Fruit fly (Drosophila melanogaster): ENCODE measurements around the gene CG5895.

The CG5895 gene

DNA sequence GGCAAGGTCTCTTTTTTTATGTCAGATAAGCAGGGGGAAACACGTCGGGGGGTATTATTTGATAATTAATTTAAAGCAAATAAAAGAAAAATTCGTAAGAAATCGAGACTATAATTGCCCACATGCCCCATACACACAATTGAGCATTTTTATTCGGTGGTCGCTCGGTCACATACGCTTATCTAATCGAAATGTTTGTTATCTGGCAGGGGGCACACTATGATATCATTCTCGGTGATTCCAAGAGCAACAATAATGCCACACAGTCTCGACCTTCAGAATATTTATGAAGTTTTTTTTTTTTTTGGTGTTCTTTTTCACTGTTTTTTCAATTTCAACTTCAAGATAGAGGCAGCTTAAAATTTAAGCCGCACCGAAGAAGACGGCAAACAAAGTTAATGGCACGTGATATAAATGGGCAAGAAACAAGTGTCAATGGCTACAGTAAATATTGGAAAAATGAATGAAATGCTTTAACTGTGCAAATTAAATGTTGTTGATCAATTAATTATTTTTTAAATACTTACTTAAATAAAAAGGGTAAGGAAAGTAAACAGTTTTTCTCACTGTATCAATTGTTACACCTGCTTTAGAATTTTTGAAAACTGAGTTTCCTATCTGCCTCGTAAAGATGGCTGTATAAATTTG, 35.8 kb upstream of the CG5895 start (continued):
- TF ChIP-seq CG1603 (tag; optimal IDR thresholded peaks at IDR 0.05) (peak; percentile 25), CG17361 (GFP tag; IDR thresholded peaks at IDR 0.05) (peak; percentile 44; the same call in 1 of the 3 replicates), corto (GFP tag; optimal IDR thresholded peaks at IDR 0.05) (no peak), bab2 (GFP tag; optimal IDR thresholded peaks at IDR 0.05) (peak; percentile 50), pita (GFP tag; optimal IDR thresholded peaks at IDR 0.05) (no peak), Max (GFP tag; optimal IDR thresholded peaks at IDR 0.05) (no peak), Gug (GFP tag; IDR thresholded peaks at IDR 0.05) (0 out of 4 replicates have a peak, but pooled peaks have one; percentile 2), Poxn (GFP tag; IDR thresholded peaks at IDR 0.05) (peak; percentile 39; the same call in 1 of the 2 replicates), CG31224 (GFP tag; IDR thresholded peaks at IDR 0.05) (peak; percentile 49; the same call in 1 of the 2 replicates), Hr78 (GFP tag; optimal IDR thresholded peaks at IDR 0.05) (peak in 1 of 2 experiments; percentile 41), emc (GFP tag; optimal IDR thresholded peaks at IDR 0.05) (no peak), tap (tag; optimal IDR thresholded peaks at IDR 0.05) (no peak), CG13296 (GFP tag; optimal IDR thresholded peaks at IDR 0.05) (peak; percentile 68), stwl (tag; optimal IDR thresholded peaks at IDR 0.05) (no peak), Atf3 (GFP tag; optimal IDR thresholded peaks at IDR 0.05) (peak; percentile 14), MTF-1 (GFP tag; optimal IDR thresholded peaks at IDR 0.05; ENCODE audit: borderline replicate concordance) (no peak), CoRest (tag; optimal IDR thresholded peaks at IDR 0.05) (peak; percentile 32), CG14710 (tag; optimal IDR thresholded peaks at IDR 0.05) (peak; percentile 11), Doc2 (GFP tag; IDR thresholded peaks at IDR 0.05) (no peak), chinmo (GFP tag; IDR thresholded peaks at IDR 0.05; ENCODE audit: partially characterized antibody) (peak; percentile 85; the same call in 3 of the 4 replicates), Deaf1 (tag; optimal IDR thresholded peaks at IDR 0.05) (no peak), Awh (GFP tag; IDR thresholded peaks at IDR 0.05) (no peak), klu (GFP tag; IDR thresholded peaks at IDR 0.05) (no peak), al (GFP tag; IDR thresholded peaks at IDR 0.05) (no peak), CG30403 (GFP tag; optimal IDR thresholded peaks at IDR 0.05) (no peak), CG13123 (GFP tag; optimal IDR thresholded peaks at IDR 0.05) (no peak), CG2712 (tag; optimal IDR thresholded peaks at IDR 0.05) (peak; percentile 54), CG32772 (GFP tag; IDR thresholded peaks at IDR 0.05) (peak; percentile 45), repo (GFP tag; optimal IDR thresholded peaks at IDR 0.05) (no peak), kah (GFP tag; optimal IDR thresholded peaks at IDR 0.05) (no peak), CG10462 (GFP tag; optimal IDR thresholded peaks at IDR 0.05) (no peak), HmgZ (tag; optimal IDR thresholded peaks at IDR 0.05) (peak; percentile 43), Nf-YA (GFP tag; IDR thresholded peaks at IDR 0.05) (no peak), CG7839 (tag; optimal IDR thresholded peaks at IDR 0.05) (peak; percentile 55), CG11560 (tag; IDR thresholded peaks at IDR 0.05) (no peak), CrebB (tag; optimal IDR thresholded peaks at IDR 0.05) (no peak), TFAM (GFP tag; optimal IDR thresholded peaks at IDR 0.05) (no peak), sc (optimal IDR thresholded peaks at IDR 0.05) (no peak), sc (GFP tag; optimal IDR thresholded peaks at IDR 0.05) (no peak), sisA (GFP tag; IDR thresholded peaks at IDR 0.05) (no peak), wor (GFP tag; IDR thresholded peaks at IDR 0.05) (no peak), Lim3 (GFP tag; IDR thresholded peaks at IDR 0.05) (no peak), HLHmδ (GFP tag; optimal IDR thresholded peaks at IDR 0.05) (no peak), gro (GFP tag; optimal IDR thresholded peaks at IDR 0.05) (no peak), dan (GFP tag; IDR thresholded peaks at IDR 0.05) (no peak), CG1647 (GFP tag; optimal IDR thresholded peaks at IDR 0.05) (no peak), YL-1 (GFP tag; optimal IDR thresholded peaks at IDR 0.05) (no peak), ase (GFP tag; IDR thresholded peaks at IDR 0.05) (no peak), CG30431 (GFP tag; optimal IDR thresholded peaks at IDR 0.05) (no peak), CG12769 (tag; optimal IDR thresholded peaks at IDR 0.05) (peak; percentile 41), Bteb2 (GFP tag; optimal IDR thresholded peaks at IDR 0.05) (no peak)
